Fruit fly (Drosophila melanogaster) whole organism, embryonic: ENCODE measurements around the gene CG18233.

Source experiments
- Adf1 ChIP-seq: fragments of 200-800 bp; sonication (Bioruptor generic); IDR thresholded peaks from 2 replicates; pipeline ENCODE4 v1.3.6; 2022; ENCODE audit warnings: missing biosample characterization, missing genetic modification characterization
- Bdp1 ChIP-seq: fragments of 200-800 bp; sonication (Bioruptor generic); optimal IDR thresholded peaks from 3 replicates; lab custom pipeline; 2016; ENCODE audit warnings: missing biosample characterization, missing genetic modification characterization
- CG11398 ChIP-seq: fragments of 200-800 bp; sonication (Bioruptor generic); optimal IDR thresholded peaks from 2 replicates; lab custom pipeline; 2016; ENCODE audit warnings: missing biosample characterization, missing genetic modification characterization
- CG11723 ChIP-seq: fragments of 200-800 bp; sonication (Bioruptor generic); optimal IDR thresholded peaks from 2 replicates; lab custom pipeline; 2017; ENCODE audit warnings: missing biosample characterization, mild to moderate bottlenecking, missing genetic modification characterization
- CG12659 ChIP-seq: fragments of 200-800 bp; sonication (Bioruptor generic); optimal IDR thresholded peaks from 3 replicates; lab custom pipeline; 2017; ENCODE audit warnings: mild to moderate bottlenecking, missing biosample characterization, missing genetic modification reagents, missing genetic modification characterization
- CG13775 ChIP-seq: fragments of 200-800 bp; sonication (Bioruptor generic); optimal IDR thresholded peaks from 3 replicates; lab custom pipeline; 2017; ENCODE audit warnings: missing biosample characterization, mild to moderate bottlenecking, missing genetic modification characterization
- CG15073 ChIP-seq: fragments of 200-800 bp; sonication (Bioruptor generic); optimal IDR thresholded peaks from 2 replicates; lab custom pipeline; 2016; ENCODE audit warnings: missing biosample characterization, missing genetic modification characterization
- CG17361 ChIP-seq: fragments of 200-800 bp; sonication (Bioruptor generic); IDR thresholded peaks from 3 replicates; pipeline ENCODE4 v1.3.6; 2022; ENCODE audit warnings: missing biosample characterization, missing genetic modification characterization
- CG17385 ChIP-seq: fragments of 200-800 bp; sonication (Bioruptor generic); optimal IDR thresholded peaks from 3 replicates; lab custom pipeline; 2018; ENCODE audit warnings: missing biosample characterization, mild to moderate bottlenecking, missing genetic modification characterization
- CG2116 ChIP-seq: fragments of 200-800 bp; sonication (Bioruptor generic); optimal IDR thresholded peaks from 3 replicates; lab custom pipeline; 2018; ENCODE audit warnings: missing biosample characterization, mild to moderate bottlenecking, missing genetic modification characterization
- CG2875 ChIP-seq: fragments of 200-800 bp; sonication (Bioruptor generic); optimal IDR thresholded peaks from 2 replicates; lab custom pipeline; 2017; ENCODE audit warnings: missing biosample characterization, mild to moderate bottlenecking, missing genetic modification characterization, missing genetic modification reagents
- CG32767 ChIP-seq: fragments of 200-800 bp; sonication (Bioruptor generic); IDR thresholded peaks from 2 replicates; pipeline ENCODE4 v1.3.6; 2022; ENCODE audit warnings: missing biosample characterization, missing genetic modification characterization
- CG3281 ChIP-seq: fragments of 200-800 bp; sonication (Bioruptor generic); optimal IDR thresholded peaks from 3 replicates; lab custom pipeline; 2017; ENCODE audit warnings: missing biosample characterization, mild to moderate bottlenecking, missing genetic modification characterization
- CG4282 ChIP-seq: fragments of 200-800 bp; sonication (Bioruptor generic); optimal IDR thresholded peaks from 2 replicates; lab custom pipeline; 2016; ENCODE audit warnings: missing biosample characterization, missing genetic modification characterization
- CG4707 ChIP-seq: fragments of 200-800 bp; sonication (Bioruptor generic); optimal IDR thresholded peaks from 2 replicates; lab custom pipeline; 2018; ENCODE audit warnings: missing biosample characterization, mild to moderate bottlenecking, missing genetic modification characterization, moderate library complexity
- CG5953 ChIP-seq: fragments of 200-800 bp; sonication (Bioruptor generic); IDR thresholded peaks from 2 replicates; pipeline ENCODE4 v1.3.6; 2022; ENCODE audit warnings: missing biosample characterization, missing genetic modification characterization
- CG8089 ChIP-seq: fragments of 200-800 bp; sonication (Bioruptor generic); optimal IDR thresholded peaks from 3 replicates; lab custom pipeline; 2016; ENCODE audit warnings: missing biosample characterization, missing genetic modification characterization
- Dad ChIP-seq: fragments of 200-800 bp; sonication (Bioruptor generic); optimal IDR thresholded peaks from 3 replicates; lab custom pipeline; 2016; ENCODE audit warnings: missing biosample characterization, missing genetic modification characterization
- Deaf1 ChIP-seq: fragments of 200-800 bp; optimal IDR thresholded peaks from 3 replicates; lab custom pipeline; 2019; ENCODE audit warnings: missing biosample characterization, mild to moderate bottlenecking, missing genetic modification characterization, moderate library complexity
- Dek ChIP-seq: fragments of 200-800 bp; sonication (Bioruptor generic); optimal IDR thresholded peaks from 3 replicates; lab custom pipeline; 2019; ENCODE audit warnings: missing biosample characterization, mild to moderate bottlenecking, missing genetic modification characterization, moderate library complexity
- Elba2 ChIP-seq: fragments of 200-800 bp; sonication (Bioruptor generic); optimal IDR thresholded peaks from 3 replicates; lab custom pipeline; 2016; ENCODE audit warnings: missing biosample characterization, missing genetic modification characterization
- HLH3B ChIP-seq: fragments of 200-800 bp; sonication (Bioruptor generic); IDR thresholded peaks from 2 replicates; pipeline ENCODE4 v1.3.6; 2022; ENCODE audit warnings: missing biosample characterization, missing genetic modification characterization
- HLHmδ ChIP-seq: fragments of 200-800 bp; sonication (Bioruptor generic); optimal IDR thresholded peaks from 2 replicates; lab custom pipeline; 2018; ENCODE audit warnings: missing biosample characterization, mild to moderate bottlenecking, missing genetic modification characterization, moderate library complexity
- Hand ChIP-seq: fragments of 200-800 bp; sonication (Bioruptor generic); optimal IDR thresholded peaks from 2 replicates; lab custom pipeline; 2017; ENCODE audit warnings: mild to moderate bottlenecking, missing biosample characterization, missing genetic modification reagents, missing genetic modification characterization
- Hmr ChIP-seq: fragments of 200-800 bp; sonication (Bioruptor generic); optimal IDR thresholded peaks from 3 replicates; lab custom pipeline; 2017; ENCODE audit warnings: mild to moderate bottlenecking, missing biosample characterization, missing genetic modification reagents, missing genetic modification characterization
- MBD-R2 ChIP-seq: fragments of 200-800 bp; sonication (Bioruptor generic); IDR thresholded peaks from 2 replicates; pipeline ENCODE4 v1.3.6; 2022; ENCODE audit warnings: missing biosample characterization, missing genetic modification characterization
- MESR4 ChIP-seq: fragments of 200-800 bp; sonication (Bioruptor generic); optimal IDR thresholded peaks from 2 replicates; lab custom pipeline; 2018; ENCODE audit warnings: missing biosample characterization, mild to moderate bottlenecking, missing genetic modification characterization, moderate library complexity
- Pdp1 ChIP-seq, 2 experiments: fragments of 200-800 bp; sonication (Bioruptor generic); optimal IDR thresholded peaks; 3 replicates each; lab custom pipeline; 2016; ENCODE audit warnings: missing biosample characterization in 2 of 2, missing genetic modification characterization in 2 of 2, mild to moderate bottlenecking in 1 of 2, moderate library complexity in 1 of 2
- Six4 ChIP-seq: fragments of 200-800 bp; sonication (Bioruptor generic); optimal IDR thresholded peaks from 2 replicates; lab custom pipeline; 2016; ENCODE audit warnings: missing biosample characterization, missing genetic modification characterization
- Taf1 ChIP-seq: fragments of 200-800 bp; sonication (Bioruptor generic); IDR thresholded peaks from 2 replicates; pipeline ENCODE4 v1.3.6; 2022; ENCODE audit warnings: missing biosample characterization, missing genetic modification characterization
- YL-1 ChIP-seq: fragments of 200-800 bp; sonication (Bioruptor generic); optimal IDR thresholded peaks from 3 replicates; lab custom pipeline; 2017; ENCODE audit warnings: missing biosample characterization, mild to moderate bottlenecking, missing genetic modification characterization
- az2 ChIP-seq: fragments of 200-800 bp; sonication (Bioruptor generic); optimal IDR thresholded peaks from 3 replicates; lab custom pipeline; 2016; ENCODE audit warnings: missing biosample characterization, missing genetic modification characterization
- chinmo ChIP-seq: fragments of 200-800 bp; sonication (Bioruptor generic); IDR thresholded peaks from 4 replicates; pipeline ENCODE4 v1.3.6; 2022; ENCODE audit warnings: missing biosample characterization, missing genetic modification characterization; ENCODE audit not compliant: partially characterized antibody
- corto ChIP-seq: fragments of 200-800 bp; sonication (Bioruptor generic); optimal IDR thresholded peaks from 2 replicates; lab custom pipeline; 2016; ENCODE audit warnings: missing biosample characterization, mild to moderate bottlenecking, missing genetic modification characterization, moderate library complexity
- crol ChIP-seq: fragments of 200-800 bp; sonication (Bioruptor generic); IDR thresholded peaks from 2 replicates; pipeline ENCODE4 v1.3.6; 2022; ENCODE audit warnings: missing biosample characterization, missing genetic modification characterization
- crp ChIP-seq, 2 experiments: fragments of 200-800 bp; sonication (Bioruptor generic); optimal IDR thresholded peaks; 2 replicates in 1 of 2; 3 replicates in 1 of 2; lab custom pipeline; 2017; ENCODE audit warnings: missing biosample characterization in 2 of 2, missing genetic modification characterization in 2 of 2, mild to moderate bottlenecking in 1 of 2, moderate library complexity in 1 of 2
- gt ChIP-seq: fragments of 200-800 bp; sonication (Bioruptor generic); IDR thresholded peaks from 2 replicates; pipeline ENCODE4 v1.3.6; 2022; ENCODE audit warnings: missing biosample characterization, missing genetic modification characterization
- mam ChIP-seq: fragments of 200-800 bp; sonication (Bioruptor generic); optimal IDR thresholded peaks from 3 replicates; lab custom pipeline; 2016; ENCODE audit warnings: missing biosample characterization, missing genetic modification characterization
- mirr ChIP-seq: fragments of 200-800 bp; sonication (Bioruptor generic); optimal IDR thresholded peaks from 3 replicates; lab custom pipeline; 2018; ENCODE audit warnings: missing biosample characterization, mild to moderate bottlenecking, missing genetic modification characterization
- pan ChIP-seq, 4 experiments: fragments of >200 bp in 3 of 4; fragments of 200-800 bp in 1 of 4; sonication (Bioruptor generic) in 1 of 4; optimal IDR thresholded peaks in 3 of 4; IDR thresholded peaks in 1 of 4; 2 replicates each; pipeline versions ENCODE4 v1.3.6 to Lab custom; 2017 to 2022; ENCODE audit warnings: missing biosample characterization in 2 of 4, missing genetic modification characterization in 2 of 4, mixed read lengths in 1 of 4
- pfk ChIP-seq: fragments of 200-800 bp; sonication (Bioruptor generic); optimal IDR thresholded peaks from 2 replicates; lab custom pipeline; 2018; ENCODE audit warnings: missing biosample characterization, mild to moderate bottlenecking, missing genetic modification characterization, moderate library complexity
- pum ChIP-seq: fragments of 200-800 bp; sonication (Bioruptor generic); optimal IDR thresholded peaks from 2 replicates; lab custom pipeline; 2016; ENCODE audit warnings: missing biosample characterization, missing genetic modification characterization
- pzg ChIP-seq: fragments of 200-800 bp; sonication (Bioruptor generic); optimal IDR thresholded peaks from 3 replicates; lab custom pipeline; 2018; ENCODE audit warnings: missing biosample characterization, mild to moderate bottlenecking, missing genetic modification characterization, moderate library complexity
- schlank ChIP-seq: fragments of 200-800 bp; sonication (Bioruptor generic); optimal IDR thresholded peaks from 2 replicates; lab custom pipeline; 2018; ENCODE audit warnings: missing biosample characterization, mild to moderate bottlenecking, missing genetic modification characterization
- sug ChIP-seq: fragments of 200-800 bp; optimal IDR thresholded peaks from 2 replicates; lab custom pipeline; 2019; ENCODE audit warnings: missing biosample characterization, mild to moderate bottlenecking, missing genetic modification characterization, moderate library complexity

Gene CG18233

dm6 chr3L:18620988-18621734, 15.9 kb downstream of the CG18233 start (continued):
- no peak for TF ChIP-seq CG4282 (GFP tag; lab: Kevin White, UChicago)

dm6 chr3L:18621735-18622421, 16.6 kb downstream of the CG18233 start, which contains the start of gene not:
not (minus strand) TSS chr3L:18622129.
- peak; percentile 3 for TF ChIP-seq Dek (tag; lab: Kevin White, UChicago)
- TF ChIP-seq Bdp1 = no peak
- TF ChIP-seq pfk (GFP tag; lab: Kevin White, UChicago) = peak; percentile 99
- no peak for TF ChIP-seq CG11398 (GFP tag; lab: Kevin White, UChicago)
- TF ChIP-seq pum (GFP tag; lab: Kevin White, UChicago) = no peak
- no peak for TF ChIP-seq HLH3B (GFP tag; lab: Robert Waterston, UW)
- no peak for TF ChIP-seq CG5953 (GFP tag; lab: Robert Waterston, UW)
- no peak for TF ChIP-seq corto (GFP tag; lab: Kevin White, UChicago)
- TF ChIP-seq mirr = no peak
- TF ChIP-seq CG8089 = no peak
- 0 out of 2 replicates have a peak, but pooled peaks have one; percentile 82 for TF ChIP-seq Adf1 (GFP tag; lab: Robert Waterston, UW)
- no peak for TF ChIP-seq CG3281 (GFP tag; lab: Kevin White, UChicago)
- no peak for TF ChIP-seq CG11723 (GFP tag; lab: Kevin White, UChicago)
- TF ChIP-seq CG2116 (GFP tag; lab: Kevin White, UChicago) = no peak
- TF ChIP-seq CG17361 (GFP tag; lab: Robert Waterston, UW) = 0 out of 3 replicates have a peak, but pooled peaks have one; percentile 13
- no peak for TF ChIP-seq Hmr (GFP tag; lab: Kevin White, UChicago)
- TF ChIP-seq crol (GFP tag; lab: Robert Waterston, UW) = peak; percentile 90
- TF ChIP-seq chinmo (GFP tag; lab: Robert Waterston, UW) = 0 out of 4 replicates have a peak, but pooled peaks have one; percentile 52
- TF ChIP-seq YL-1 (GFP tag; lab: Kevin White, UChicago) = peak; percentile 33
- no peak for TF ChIP-seq CG13775 (GFP tag; lab: Kevin White, UChicago)
- TF ChIP-seq CG4707 (GFP tag; lab: Kevin White, UChicago) = no peak
- no peak for TF ChIP-seq Hand (GFP tag; lab: Kevin White, UChicago)
- no peak for TF ChIP-seq CG32767 (GFP tag; lab: Robert Waterston, UW)
- TF ChIP-seq pzg (GFP tag; lab: Kevin White, UChicago) = peak; percentile 3
- TF ChIP-seq gt = no peak
- no peak for TF ChIP-seq Taf1 (GFP tag; lab: Robert Waterston, UW)
- no peak for TF ChIP-seq CG2875 (GFP tag; lab: Kevin White, UChicago)
- no peak for TF ChIP-seq mam (GFP tag; lab: Kevin White, UChicago)
- TF ChIP-seq crp (GFP tag; optimal IDR thresholded peaks at IDR 0.05; lab: Kevin White, UChicago) = peak in 1 of 2 experiments; percentile 59
- TF ChIP-seq Deaf1 (tag; lab: Kevin White, UChicago) = peak; percentile 59
- no peak for TF ChIP-seq schlank (tag; lab: Kevin White, UChicago)
- peak; percentile 29 for TF ChIP-seq CG12659 (GFP tag; lab: Kevin White, UChicago)
- TF ChIP-seq HLHmδ (GFP tag; lab: Kevin White, UChicago) = no peak
- no peak for TF ChIP-seq Six4
- no peak for TF ChIP-seq pan (optimal IDR thresholded peaks at IDR 0.05; lab: Kevin White, UChicago)
- no peak for TF ChIP-seq pan (GFP tag; optimal IDR thresholded peaks at IDR 0.05 in 1 of 2, IDR thresholded peaks at IDR 0.05 in 1 of 2)
- TF ChIP-seq CG15073 (GFP tag; lab: Kevin White, UChicago) = no peak
- peak; percentile 42; the same call in 1 of the 2 replicates for TF ChIP-seq MBD-R2 (GFP tag; lab: Robert Waterston, UW)
- TF ChIP-seq MESR4 = peak; percentile 26
- no peak for TF ChIP-seq Pdp1 (GFP tag; optimal IDR thresholded peaks at IDR 0.05; lab: Kevin White, UChicago)
- TF ChIP-seq Elba2 (GFP tag; lab: Kevin White, UChicago) = no peak
- TF ChIP-seq Dad (GFP tag; lab: Kevin White, UChicago) = no peak
- no peak for TF ChIP-seq CG17385
- TF ChIP-seq sug = peak; percentile 31
- no peak for TF ChIP-seq az2 (GFP tag; lab: Kevin White, UChicago)
